Fruit fly (Drosophila melanogaster): ENCODE data around the gene MED24.

dm6 chr3L:8185263-8186227, 5.5 kb upstream of the MED24 start:
- no peak for TF ChIP-seq YL-1 (GFP tag; optimal IDR thresholded peaks at IDR 0.05)
- no peak for TF ChIP-seq CG15073 (GFP tag; optimal IDR thresholded peaks at IDR 0.05)
- no peak for TF ChIP-seq fd102C (GFP tag; optimal IDR thresholded peaks at IDR 0.05)
- peak; percentile 53; the same call in 1 of the 3 replicates for TF ChIP-seq CG7357 (GFP tag; IDR thresholded peaks at IDR 0.05)
- no peak for TF ChIP-seq CTCF (GFP tag; optimal IDR thresholded peaks at IDR 0.05)
- TF ChIP-seq z (GFP tag; IDR thresholded peaks at IDR 0.05): no peak
- no peak for TF ChIP-seq NFAT (GFP tag; IDR thresholded peaks at IDR 0.05)
- peak; percentile 67 for TF ChIP-seq CG2678 (tag; optimal IDR thresholded peaks at IDR 0.05)

Measured in whole organism, embryonic.